Fruit fly (Drosophila melanogaster) whole organism: Measurements from ENCODE around the gene CG32437.

Experiments
- Dll ChIP-seq: fragments of >200 bp; optimal IDR thresholded peaks from 2 replicates; lab custom pipeline; 2017
- EcR ChIP-seq, 2 experiments: fragments of >200 bp; optimal IDR thresholded peaks; 2 replicates each; lab custom pipeline; 2017; ENCODE audit warnings: missing biosample characterization in 2 of 2, missing genetic modification characterization in 2 of 2, missing genetic modification reagents in 2 of 2
- usp ChIP-seq: fragments of >200 bp; optimal IDR thresholded peaks from 2 replicates; lab custom pipeline; 2017; ENCODE audit warnings: missing biosample characterization, missing genetic modification characterization, mixed read lengths

dm6 chr3L:21359879-21360278, 2.4 kb downstream of the CG32437 start, which contains the start of gene CG32440:
- TF ChIP-seq Dll (lab: Kevin White, UChicago) (no peak), EcR (GFP tag; optimal IDR thresholded peaks at IDR 0.05; lab: Kevin White, UChicago) (no peak), usp (GFP tag; lab: Kevin White, UChicago) (no peak)
